Worm (Caenorhabditis elegans): ENCODE measurements around the gene Y24F12A.1.

DNA sequence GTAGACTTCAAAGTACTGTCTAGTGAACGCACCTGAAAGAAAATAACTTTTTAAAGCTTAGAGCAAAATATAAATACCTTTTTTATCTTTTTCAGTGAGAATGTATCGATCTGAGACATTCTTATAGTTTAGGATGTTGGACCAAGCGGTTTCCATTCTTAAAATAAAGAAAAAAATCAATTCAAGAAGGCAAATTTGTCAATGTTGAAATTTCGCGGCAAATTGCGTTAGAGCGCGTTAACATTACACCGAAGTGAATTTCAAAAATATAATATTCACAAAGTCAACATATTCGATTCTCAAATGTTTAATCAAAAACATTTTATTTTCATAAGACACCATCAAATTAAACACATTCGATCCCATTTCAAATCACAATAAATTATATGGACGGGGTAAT lies 43.4 kb upstream of the Y24F12A.1 start, which contains the start of gene F12F6.7:
- TF ChIP-seq him-1 (tag; optimal IDR thresholded peaks at IDR 0.05): no peak
- no peak for TF ChIP-seq W03F9.2 (tag; optimal IDR thresholded peaks at IDR 0.05)

All from whole organism, L4/young adult.